Fruit fly (Drosophila melanogaster) whole organism, embryonic: Measurements from ENCODE around the gene Ent3.
A peak's percentile ranks its signal among the peaks of the same experiment; 100 is the strongest.

ENCODE experiments used
- Aef1 ChIP-seq: fragments of 200-800 bp; sonication (Bioruptor generic); IDR thresholded peaks from 3 replicates; pipeline ENCODE4 v1.3.6; 2022; ENCODE audit warnings: missing biosample characterization, missing genetic modification characterization
- Atf6 ChIP-seq: fragments of 200-800 bp; sonication (Bioruptor generic); IDR thresholded peaks from 2 replicates; pipeline ENCODE4 v1.3.6; 2022; ENCODE audit warnings: missing biosample characterization, missing genetic modification characterization
- CG10147 ChIP-seq: fragments of 200-800 bp; sonication (Bioruptor generic); optimal IDR thresholded peaks from 2 replicates; lab custom pipeline; 2019; ENCODE audit warnings: missing biosample characterization, mild to moderate bottlenecking, missing genetic modification characterization, moderate library complexity
- CG10959 ChIP-seq: fragments of 200-800 bp; sonication (Bioruptor generic); IDR thresholded peaks from 2 replicates; pipeline ENCODE4 v1.3.6; 2022; ENCODE audit warnings: missing biosample characterization, missing genetic modification characterization
- CG12744 ChIP-seq: fragments of 200-800 bp; sonication (Bioruptor generic); optimal IDR thresholded peaks from 2 replicates; lab custom pipeline; 2016; ENCODE audit warnings: missing biosample characterization, missing genetic modification characterization
- CG13287 ChIP-seq: fragments of 200-800 bp; sonication (Bioruptor generic); IDR thresholded peaks from 2 replicates; pipeline ENCODE4 v1.3.6; 2022; ENCODE audit warnings: missing biosample characterization, missing genetic modification characterization; ENCODE audit not compliant: partially characterized antibody
- CG1529 ChIP-seq: fragments of 200-800 bp; sonication (Bioruptor generic); optimal IDR thresholded peaks from 3 replicates; lab custom pipeline; 2018; ENCODE audit warnings: missing biosample characterization, missing genetic modification characterization
- CG2202 ChIP-seq: fragments of 200-800 bp; sonication (Bioruptor generic); optimal IDR thresholded peaks from 2 replicates; lab custom pipeline; 2018; ENCODE audit warnings: missing biosample characterization, mild to moderate bottlenecking, missing genetic modification characterization
- CG3163 ChIP-seq: fragments of 200-800 bp; sonication (Bioruptor generic); optimal IDR thresholded peaks from 3 replicates; lab custom pipeline; 2016; ENCODE audit warnings: missing biosample characterization, missing genetic modification characterization
- CG32772 ChIP-seq: fragments of 200-800 bp; sonication (Bioruptor generic); IDR thresholded peaks from 2 replicates; pipeline ENCODE4 v1.3.6; 2022; ENCODE audit warnings: missing biosample characterization, missing genetic modification characterization
- CG4617 ChIP-seq: fragments of 200-800 bp; sonication (Bioruptor generic); optimal IDR thresholded peaks from 3 replicates; lab custom pipeline; 2016; ENCODE audit warnings: missing biosample characterization, missing genetic modification characterization, borderline replicate concordance
- CG4730 ChIP-seq: fragments of 200-800 bp; sonication (Bioruptor generic); IDR thresholded peaks from 2 replicates; pipeline ENCODE4 v1.3.6; 2022; ENCODE audit warnings: missing biosample characterization, missing genetic modification characterization
- CG5245 ChIP-seq: fragments of 200-800 bp; sonication (Bioruptor generic); optimal IDR thresholded peaks from 3 replicates; lab custom pipeline; 2016; ENCODE audit warnings: missing biosample characterization, missing genetic modification characterization
- CG6683 ChIP-seq: fragments of 200-800 bp; sonication (Bioruptor generic); optimal IDR thresholded peaks from 2 replicates; lab custom pipeline; 2017; ENCODE audit warnings: missing biosample characterization, mild to moderate bottlenecking, missing genetic modification characterization, missing genetic modification reagents
- CG7271 ChIP-seq: fragments of 200-800 bp; sonication (Bioruptor generic); optimal IDR thresholded peaks from 2 replicates; lab custom pipeline; 2018; ENCODE audit warnings: missing biosample characterization, mild to moderate bottlenecking, missing genetic modification characterization, moderate library complexity
- CG9797 ChIP-seq: fragments of 200-800 bp; sonication (Bioruptor generic); optimal IDR thresholded peaks from 3 replicates; lab custom pipeline; 2018; ENCODE audit warnings: missing biosample characterization, mild to moderate bottlenecking, missing genetic modification characterization
- CG9817 ChIP-seq: fragments of 200-800 bp; sonication (Bioruptor generic); optimal IDR thresholded peaks from 2 replicates; lab custom pipeline; 2018; ENCODE audit warnings: missing biosample characterization, mild to moderate bottlenecking, missing genetic modification characterization, moderate library complexity
- D19A ChIP-seq: fragments of 200-800 bp; optimal IDR thresholded peaks from 3 replicates; lab custom pipeline; 2019; ENCODE audit warnings: missing biosample characterization, mild to moderate bottlenecking, missing genetic modification characterization, moderate library complexity
- Dll ChIP-seq: fragments of 200-800 bp; sonication (Bioruptor generic); IDR thresholded peaks from 4 replicates; pipeline ENCODE4 v1.3.6; 2022; ENCODE audit warnings: missing biosample characterization, missing genetic modification characterization; ENCODE audit not compliant: partially characterized antibody
- Dp ChIP-seq: fragments of 200-800 bp; sonication (Bioruptor generic); optimal IDR thresholded peaks from 2 replicates; lab custom pipeline; 2018; ENCODE audit warnings: missing biosample characterization, mild to moderate bottlenecking, missing genetic modification characterization, moderate library complexity
- GATAe ChIP-seq: fragments of 200-800 bp; sonication (Bioruptor generic); conservative IDR thresholded peaks from 2 replicates; pipeline ENCODE4 v1.3.6; 2022; ENCODE audit warnings: missing biosample characterization, missing genetic modification characterization
- Hr3 ChIP-seq: fragments of 200-800 bp; sonication (Bioruptor generic); optimal IDR thresholded peaks from 3 replicates; lab custom pipeline; 2016; ENCODE audit warnings: missing biosample characterization, missing genetic modification characterization
- Lpt ChIP-seq: fragments of >200 bp; optimal IDR thresholded peaks from 2 replicates; lab custom pipeline; 2018; ENCODE audit warnings: missing biosample characterization, missing genetic modification characterization
- MESR4 ChIP-seq: fragments of 200-800 bp; sonication (Bioruptor generic); optimal IDR thresholded peaks from 2 replicates; lab custom pipeline; 2018; ENCODE audit warnings: missing biosample characterization, mild to moderate bottlenecking, missing genetic modification characterization, moderate library complexity
- Meics ChIP-seq: fragments of 200-800 bp; sonication (Bioruptor generic); optimal IDR thresholded peaks from 2 replicates; lab custom pipeline; 2017; ENCODE audit warnings: missing biosample characterization, mild to moderate bottlenecking, missing genetic modification characterization
- Nf-YA ChIP-seq: fragments of 200-800 bp; sonication (Bioruptor generic); IDR thresholded peaks from 2 replicates; pipeline ENCODE4 v1.3.6; 2022; ENCODE audit warnings: missing biosample characterization, missing genetic modification characterization
- Ravus ChIP-seq: fragments of 200-800 bp; sonication (Bioruptor generic); IDR thresholded peaks from 2 replicates; pipeline ENCODE4 v1.3.6; 2022; ENCODE audit warnings: missing biosample characterization, missing genetic modification characterization
- Sin3A ChIP-seq: fragments of >200 bp; optimal IDR thresholded peaks from 2 replicates; lab custom pipeline; 2018
- Trl ChIP-seq, 3 experiments: fragments of >200 bp in 2 of 3; fragments of 200-800 bp in 1 of 3; sonication (Bioruptor generic) in 1 of 3; optimal IDR thresholded peaks; 2 replicates in 1 of 3; 3 replicates in 2 of 3; lab custom pipeline; 2016 to 2017; ENCODE audit warnings: missing biosample characterization in 1 of 3, missing genetic modification characterization in 1 of 3
- cg ChIP-seq: fragments of 200-800 bp; sonication (Bioruptor generic); optimal IDR thresholded peaks from 3 replicates; lab custom pipeline; 2019; ENCODE audit warnings: missing biosample characterization, mild to moderate bottlenecking, missing genetic modification characterization, moderate library complexity
- croc ChIP-seq: fragments of 200-800 bp; sonication (Bioruptor generic); conservative IDR thresholded peaks from 3 replicates; pipeline ENCODE4 v1.3.6; 2022; ENCODE audit warnings: missing biosample characterization, missing genetic modification characterization
- dmrt99B ChIP-seq: fragments of 200-800 bp; sonication (Bioruptor generic); optimal IDR thresholded peaks from 2 replicates; lab custom pipeline; 2018; ENCODE audit warnings: missing biosample characterization, mild to moderate bottlenecking, missing genetic modification characterization, moderate library complexity
- fd3F ChIP-seq: fragments of 200-800 bp; sonication (Bioruptor generic); optimal IDR thresholded peaks from 2 replicates; lab custom pipeline; 2018; ENCODE audit warnings: missing biosample characterization, mild to moderate bottlenecking, missing genetic modification characterization, moderate library complexity
- grau ChIP-seq: fragments of 200-800 bp; optimal IDR thresholded peaks from 3 replicates; lab custom pipeline; 2019; ENCODE audit warnings: missing biosample characterization, mild to moderate bottlenecking, missing genetic modification characterization, moderate library complexity
- otp ChIP-seq: fragments of 200-800 bp; sonication (Bioruptor generic); IDR thresholded peaks from 3 replicates; pipeline ENCODE4, ENCODE4 v1.3.6; 2022; ENCODE audit warnings: missing biosample characterization, missing genetic modification characterization
- pho ChIP-seq: fragments of 200-800 bp; sonication (Bioruptor generic); optimal IDR thresholded peaks from 2 replicates; lab custom pipeline; 2016; ENCODE audit warnings: missing biosample characterization, missing genetic modification characterization
- prd ChIP-seq, 3 experiments: fragments of >200 bp in 2 of 3; fragments of 200-800 bp in 1 of 3; sonication (Bioruptor generic) in 1 of 3; optimal IDR thresholded peaks in 2 of 3; IDR thresholded peaks in 1 of 3; 2 replicates in 2 of 3; 3 replicates in 1 of 3; pipeline versions ENCODE4 v1.3.6 to Lab custom; 2017 to 2022; ENCODE audit warnings: missing biosample characterization in 1 of 3, missing genetic modification characterization in 1 of 3
- pros ChIP-seq: fragments of 200-800 bp; sonication (Bioruptor generic); optimal IDR thresholded peaks from 3 replicates; lab custom pipeline; 2019; ENCODE audit warnings: missing biosample characterization, mild to moderate bottlenecking, missing genetic modification characterization, moderate library complexity
- pzg ChIP-seq: fragments of 200-800 bp; sonication (Bioruptor generic); optimal IDR thresholded peaks from 3 replicates; lab custom pipeline; 2018; ENCODE audit warnings: missing biosample characterization, mild to moderate bottlenecking, missing genetic modification characterization, moderate library complexity
- run ChIP-seq: fragments of 200-800 bp; sonication (Bioruptor generic); optimal IDR thresholded peaks from 3 replicates; lab custom pipeline; 2018; ENCODE audit warnings: missing biosample characterization, mild to moderate bottlenecking, missing genetic modification characterization
- salm ChIP-seq: fragments of 200-800 bp; sonication (Bioruptor generic); optimal IDR thresholded peaks from 2 replicates; lab custom pipeline; 2018; ENCODE audit warnings: missing biosample characterization, mild to moderate bottlenecking, missing genetic modification characterization
- scrt ChIP-seq: fragments of 200-800 bp; sonication (Bioruptor generic); optimal IDR thresholded peaks from 2 replicates; lab custom pipeline; 2018; ENCODE audit warnings: missing biosample characterization, mild to moderate bottlenecking, missing genetic modification characterization, moderate library complexity
- sisA ChIP-seq: fragments of 200-800 bp; sonication (Bioruptor generic); IDR thresholded peaks from 2 replicates; pipeline ENCODE4 v1.3.6; 2022; ENCODE audit warnings: missing biosample characterization, missing genetic modification characterization
- slbo ChIP-seq: fragments of 200-800 bp; sonication (Bioruptor generic); IDR thresholded peaks from 2 replicates; pipeline ENCODE4 v1.3.6; 2022; ENCODE audit warnings: missing biosample characterization, missing genetic modification characterization
- sna ChIP-seq: fragments of 200-800 bp; sonication (Bioruptor generic); IDR thresholded peaks from 2 replicates; pipeline ENCODE4 v1.3.6; 2022; ENCODE audit warnings: missing biosample characterization, missing genetic modification characterization; ENCODE audit not compliant: partially characterized antibody
- so ChIP-seq: fragments of 200-800 bp; sonication (Bioruptor generic); IDR thresholded peaks from 3 replicates; pipeline ENCODE4 v1.3.6; 2022; ENCODE audit warnings: missing biosample characterization, missing genetic modification characterization
- twi ChIP-seq: fragments of 200-800 bp; optimal IDR thresholded peaks from 2 replicates; lab custom pipeline; 2019; ENCODE audit warnings: missing biosample characterization, mild to moderate bottlenecking, missing genetic modification characterization, moderate library complexity
- tx ChIP-seq: fragments of 200-800 bp; sonication (Bioruptor generic); optimal IDR thresholded peaks from 2 replicates; lab custom pipeline; 2016; ENCODE audit warnings: missing biosample characterization, missing genetic modification characterization
- zen ChIP-seq: fragments of 200-800 bp; sonication (Bioruptor generic); optimal IDR thresholded peaks from 3 replicates; lab custom pipeline; 2018; ENCODE audit warnings: missing biosample characterization, mild to moderate bottlenecking, missing genetic modification characterization, moderate library complexity
- zfh2 ChIP-seq: fragments of 200-800 bp; sonication (Bioruptor generic); optimal IDR thresholded peaks from 2 replicates; lab custom pipeline; 2016; ENCODE audit warnings: missing biosample characterization, missing genetic modification characterization

Gene Ent3

dm6 chr3L:12805660-12806289, 47.7 kb upstream of the Ent3 start, which contains the start of gene Sap130 (continued):
- TF ChIP-seq Atf6 (GFP tag; lab: Robert Waterston, UW), result no peak
- no peak for TF ChIP-seq Hr3
- peak; percentile 35 for TF ChIP-seq CG10147
- no peak for TF ChIP-seq CG5245 (GFP tag; lab: Kevin White, UChicago)
- TF ChIP-seq sna (GFP tag; lab: Robert Waterston, UW), result no peak; the same call in 1 of the 2 replicates
- peak; percentile 31 for TF ChIP-seq CG3163 (GFP tag; lab: Kevin White, UChicago)
- peak; percentile 6 for TF ChIP-seq Sin3A (lab: Kevin White, UChicago)
- TF ChIP-seq zen (tag; lab: Kevin White, UChicago), result peak; percentile 6
- TF ChIP-seq dmrt99B, result no peak
- no peak for TF ChIP-seq tx
- TF ChIP-seq Dp (GFP tag; lab: Kevin White, UChicago), result no peak
- no peak; the same call in 1 of the 2 replicates for TF ChIP-seq CG13287 (GFP tag; lab: Robert Waterston, UW)
- TF ChIP-seq Aef1 (GFP tag; lab: Robert Waterston, UW), result no peak
- peak; percentile 56 for TF ChIP-seq CG4617 (GFP tag; lab: Kevin White, UChicago)
- TF ChIP-seq grau, result no peak
- peak in 1 of 2 experiments; percentile 72 for TF ChIP-seq Trl (optimal IDR thresholded peaks at IDR 0.05; lab: Kevin White, UChicago)
- TF ChIP-seq Trl (GFP tag; optimal IDR thresholded peaks at IDR 0.05; lab: Kevin White, UChicago), result no peak
- TF ChIP-seq scrt (GFP tag; lab: Kevin White, UChicago), result no peak
- no peak for TF ChIP-seq CG6683
- TF ChIP-seq twi (tag; lab: Kevin White, UChicago), result no peak
- TF ChIP-seq Nf-YA (GFP tag; lab: Robert Waterston, UW), result no peak
- TF ChIP-seq pzg, result peak; percentile 32
- no peak for TF ChIP-seq salm (tag; lab: Kevin White, UChicago)
- 0 out of 4 replicates have a peak, but pooled peaks have one; percentile 41 for TF ChIP-seq Dll (GFP tag; lab: Robert Waterston, UW)
- no peak for TF ChIP-seq zfh2
- no peak for TF ChIP-seq so (GFP tag; lab: Robert Waterston, UW)
- TF ChIP-seq CG1529 (GFP tag; lab: Kevin White, UChicago), result no peak
- TF ChIP-seq CG10959 (GFP tag; lab: Robert Waterston, UW), result no peak
- TF ChIP-seq CG32772 (GFP tag; lab: Robert Waterston, UW), result no peak
- no peak for TF ChIP-seq CG2202 (tag; lab: Kevin White, UChicago)
- TF ChIP-seq pros (GFP tag; lab: Kevin White, UChicago), result no peak
- peak; percentile 30 for TF ChIP-seq CG9797 (GFP tag; lab: Kevin White, UChicago)
- no peak for TF ChIP-seq pho (GFP tag; lab: Kevin White, UChicago)
- no peak for TF ChIP-seq D19A
- no peak for TF ChIP-seq run (tag; lab: Kevin White, UChicago)
- TF ChIP-seq cg (GFP tag; lab: Kevin White, UChicago), result no peak
- TF ChIP-seq fd3F (GFP tag; lab: Kevin White, UChicago), result no peak
- no peak for TF ChIP-seq CG9817 (tag; lab: Kevin White, UChicago)

dm6 chr3L:12806290-12806743, 47.1 kb upstream of the Ent3 start:
- TF ChIP-seq Hr3, result peak; percentile 45
- TF ChIP-seq Meics, result peak; percentile 58
- TF ChIP-seq slbo (GFP tag; lab: Robert Waterston, UW), result peak; percentile 27; the same call in 1 of the 2 replicates
- TF ChIP-seq pho (GFP tag; lab: Kevin White, UChicago), result no peak
- no peak for TF ChIP-seq Ravus
- TF ChIP-seq CG7271 (tag; lab: Kevin White, UChicago), result no peak
- no peak for TF ChIP-seq sisA (GFP tag; lab: Robert Waterston, UW)
- no peak for TF ChIP-seq CG4730
- no peak for TF ChIP-seq CG12744 (GFP tag; lab: Kevin White, UChicago)
- no peak for TF ChIP-seq Lpt
- no peak for TF ChIP-seq GATAe (GFP tag; lab: Robert Waterston, UW)
- peak; percentile 43; the same call in 1 of the 3 replicates for TF ChIP-seq otp (GFP tag; lab: Robert Waterston, UW)
- no peak for TF ChIP-seq croc
- peak; percentile 28 for TF ChIP-seq MESR4 (GFP tag; lab: Kevin White, UChicago)
- TF ChIP-seq prd (optimal IDR thresholded peaks at IDR 0.05; lab: Kevin White, UChicago), result no peak
- TF ChIP-seq prd (GFP tag; IDR thresholded peaks at IDR 0.05; lab: Robert Waterston, UW), result 0 out of 3 replicates have a peak, but pooled peaks have one; percentile 34
